Worm (Caenorhabditis elegans) whole organism, midembryonic: ENCODE data around the gene str-217.

ENCODE experiments used
- T22C8.4 ChIP-seq: fragments of 200-800 bp; sonication (Bioruptor generic); IDR thresholded peaks from 2 replicates; pipeline ENCODE4 v1.3.6; 2022; ENCODE audit warnings: missing genetic modification characterization, missing compliant biosample characterization
- cog-1 ChIP-seq: sonication (generic microtip); optimal IDR thresholded peaks from 2 replicates; lab custom pipeline; 2016; ENCODE audit warnings: missing genetic modification characterization, missing compliant biosample characterization
- flt-1 ChIP-seq: fragments of 200-800 bp; sonication (Bioruptor generic); IDR thresholded peaks from 2 replicates; pipeline ENCODE4 v1.3.6; 2022; ENCODE audit warnings: missing genetic modification characterization, missing compliant biosample characterization
- klf-2 ChIP-seq: fragments of 200-800 bp; sonication (Bioruptor generic); conservative IDR thresholded peaks from 2 replicates; pipeline ENCODE4 v1.3.6; 2022; ENCODE audit warnings: missing genetic modification reagents, missing genetic modification characterization, missing compliant biosample characterization
- med-1 ChIP-seq: sonication (generic microtip); optimal IDR thresholded peaks from 2 replicates; lab custom pipeline; 2017; ENCODE audit warnings: missing genetic modification characterization, mild to moderate bottlenecking, missing compliant biosample characterization, antibody characterized with exemption, missing genetic modification reagents; ENCODE audit not compliant: insufficient read depth
- ref-1 ChIP-seq: fragments of 200-800 bp; sonication (Bioruptor generic); conservative IDR thresholded peaks from 2 replicates; pipeline ENCODE4 v1.3.6; 2022; ENCODE audit warnings: missing genetic modification reagents, missing genetic modification characterization, missing compliant biosample characterization
- tab-1 ChIP-seq: fragments of 200-800 bp; sonication (Bioruptor generic); IDR thresholded peaks from 2 replicates; pipeline ENCODE4 v1.3.6; 2022; ENCODE audit warnings: missing genetic modification characterization, missing compliant biosample characterization
- ztf-23 ChIP-seq: fragments of 200-800 bp; sonication (Bioruptor generic); IDR thresholded peaks from 2 replicates; pipeline ENCODE4 v1.3.6; 2022; ENCODE audit warnings: missing genetic modification reagents, missing genetic modification characterization, missing compliant biosample characterization

DNA sequence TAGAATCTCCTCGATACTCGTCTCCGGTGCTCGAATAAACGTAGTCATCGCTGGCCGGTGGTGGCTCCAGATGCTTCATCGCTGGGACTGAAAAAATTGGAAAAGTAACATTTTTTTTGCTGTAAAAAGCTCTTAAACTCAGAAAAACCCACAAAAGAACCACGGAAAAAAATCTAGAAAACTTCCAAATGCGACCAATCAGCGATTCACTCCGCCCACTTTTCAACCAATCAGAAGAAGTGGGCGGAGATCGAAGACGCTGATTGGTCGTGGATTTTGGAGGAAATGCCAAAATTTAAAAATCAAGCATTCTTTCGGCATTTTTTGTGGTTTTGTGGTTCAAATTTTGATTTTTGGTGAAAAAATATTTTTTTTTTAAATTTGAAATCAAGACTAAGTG lies 41.1 kb downstream of the str-217 start:
- TF ChIP-seq ztf-23 (GFP tag; lab: Robert Waterston, UW) (no peak), med-1 (no peak), klf-2 (GFP tag; lab: Robert Waterston, UW) (no peak), tab-1 (no peak), T22C8.4 (GFP tag; lab: Robert Waterston, UW) (no peak), flt-1 (no peak), ref-1 (GFP tag; lab: Robert Waterston, UW) (no peak), cog-1 (no peak)
